Fruit fly (Drosophila melanogaster) whole organism, adult: Measurements from ENCODE around the gene bab1.
A peak's percentile ranks its signal among the peaks of the same experiment; 100 is the strongest.

Source experiments
- CG11617 ChIP-seq: fragments of 200-800 bp; sonication (Bioruptor generic); optimal IDR thresholded peaks from 2 replicates; lab custom pipeline; 2017; ENCODE audit warnings: mild to moderate bottlenecking, missing biosample characterization, missing genetic modification reagents, missing genetic modification characterization
- CG12768 ChIP-seq: fragments of 200-800 bp; sonication (Bioruptor generic); optimal IDR thresholded peaks from 2 replicates; lab custom pipeline; 2017; ENCODE audit warnings: missing biosample characterization, missing genetic modification characterization, mild to moderate bottlenecking, moderate library complexity, missing genetic modification reagents
- CG14711 ChIP-seq: fragments of 200-800 bp; sonication (Bioruptor generic); optimal IDR thresholded peaks from 2 replicates; lab custom pipeline; 2018; ENCODE audit warnings: missing biosample characterization, mild to moderate bottlenecking, missing genetic modification characterization, moderate library complexity
- CG1620 ChIP-seq: fragments of 200-800 bp; sonication (Bioruptor generic); optimal IDR thresholded peaks from 2 replicates; lab custom pipeline; 2016; ENCODE audit warnings: missing biosample characterization, missing genetic modification characterization
- CG7045 ChIP-seq: fragments of 200-800 bp; sonication (Bioruptor generic); optimal IDR thresholded peaks from 2 replicates; lab custom pipeline; 2017; ENCODE audit warnings: missing biosample characterization, mild to moderate bottlenecking, missing genetic modification characterization
- CG7101 ChIP-seq: fragments of 200-800 bp; sonication (Bioruptor generic); optimal IDR thresholded peaks from 2 replicates; lab custom pipeline; 2018; ENCODE audit warnings: missing biosample characterization, mild to moderate bottlenecking, missing genetic modification characterization, moderate library complexity
- Clk ChIP-seq: fragments of 200-800 bp; sonication (Bioruptor generic); optimal IDR thresholded peaks from 2 replicates; lab custom pipeline; 2017; ENCODE audit warnings: missing biosample characterization, missing genetic modification characterization
- Hr96 ChIP-seq: fragments of 200-800 bp; sonication (Bioruptor generic); optimal IDR thresholded peaks from 2 replicates; lab custom pipeline; 2016; ENCODE audit warnings: missing biosample characterization, missing genetic modification characterization
- bab1 ChIP-seq: fragments of 200-800 bp; sonication (Bioruptor generic); optimal IDR thresholded peaks from 3 replicates; lab custom pipeline; 2019; ENCODE audit warnings: missing biosample characterization, mild to moderate bottlenecking, missing genetic modification characterization, moderate library complexity
- cnc ChIP-seq, 2 experiments: fragments of >200 bp; optimal IDR thresholded peaks; 2 replicates each; lab custom pipeline; 2017
- kay ChIP-seq: fragments of 200-800 bp; sonication (Bioruptor generic); peaks from one replicate; lab custom pipeline; 2016; ENCODE audit warnings: missing biosample characterization, missing genetic modification characterization, borderline replicate concordance
- ovo ChIP-seq: fragments of 200-800 bp; sonication (Bioruptor generic); optimal IDR thresholded peaks from 2 replicates; lab custom pipeline; 2016; ENCODE audit warnings: missing biosample characterization, missing genetic modification characterization
- pad ChIP-seq: fragments of 200-800 bp; sonication (Bioruptor generic); optimal IDR thresholded peaks from 3 replicates; lab custom pipeline; 2017; ENCODE audit warnings: missing biosample characterization, missing genetic modification characterization, mild to moderate bottlenecking, moderate library complexity, missing genetic modification reagents
- tj ChIP-seq: fragments of 200-800 bp; sonication (Bioruptor generic); optimal IDR thresholded peaks from 3 replicates; lab custom pipeline; 2017; ENCODE audit warnings: missing biosample characterization, mild to moderate bottlenecking, missing genetic modification characterization, moderate library complexity
- toe ChIP-seq: fragments of 200-800 bp; sonication (Bioruptor generic); optimal IDR thresholded peaks from 2 replicates; lab custom pipeline; 2016; ENCODE audit warnings: missing biosample characterization, missing genetic modification characterization

bab1 gene

DNA sequence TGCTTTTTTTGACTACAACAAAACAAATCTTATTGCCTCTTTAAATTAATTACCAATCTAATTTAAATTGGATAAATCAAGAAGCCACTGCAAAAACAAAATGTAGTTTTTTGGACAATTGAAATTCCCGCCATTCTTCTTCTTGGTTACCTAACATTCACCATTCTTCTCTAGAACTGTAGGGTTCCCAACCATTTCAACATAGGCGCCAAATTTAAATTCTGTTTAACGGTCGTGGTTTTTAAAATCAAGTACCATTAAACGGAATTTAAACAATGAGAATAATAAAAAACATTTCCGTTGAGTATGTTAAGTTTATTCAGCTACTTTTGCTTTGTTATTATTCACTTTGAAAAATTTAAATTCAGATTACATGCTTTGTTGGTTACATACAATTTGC, 105.2 kb downstream of the bab1 start:
- TF ChIP-seq Clk (GFP tag; lab: Kevin White, UChicago) (no peak), kay (GFP tag; lab: Kevin White, UChicago) (no peak), CG7045 (GFP tag; lab: Kevin White, UChicago) (no peak), CG12768 (GFP tag; lab: Kevin White, UChicago) (no peak), CG14711 (peak; percentile 95), ovo (GFP tag; lab: Kevin White, UChicago) (no peak)

DNA sequence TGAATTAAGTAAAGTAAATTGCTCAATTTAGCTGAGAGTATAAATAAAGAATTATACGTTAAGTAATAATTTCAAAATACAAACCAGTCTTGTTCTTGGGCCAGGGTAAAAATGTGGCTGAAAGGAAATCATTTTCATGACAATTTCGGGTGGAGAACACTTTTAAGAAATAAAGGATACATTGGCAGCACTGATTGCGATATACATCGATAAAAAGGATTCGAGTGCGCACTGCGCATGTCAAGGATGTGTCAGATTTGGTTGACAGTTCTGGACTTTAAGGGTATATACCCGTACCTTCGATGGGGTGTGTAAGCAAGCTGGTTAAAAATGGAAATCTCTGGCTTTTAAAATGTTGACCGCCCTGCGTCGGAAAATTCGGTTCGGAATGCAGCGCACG, 107.2 kb downstream of the bab1 start, which contains the start of gene aln:
TSS of gene aln (plus strand) at position 275 of the 400 bp plus-strand sequence.
- no peak for TF ChIP-seq CG7045 (GFP tag; lab: Kevin White, UChicago)
- no peak for TF ChIP-seq CG7101 (tag; lab: Kevin White, UChicago)
- no peak for TF ChIP-seq bab1
- TF ChIP-seq cnc (optimal IDR thresholded peaks at IDR 0.05; lab: Kevin White, UChicago), result no peak
- no peak for TF ChIP-seq tj (GFP tag; lab: Kevin White, UChicago)
- TF ChIP-seq CG12768 (GFP tag; lab: Kevin White, UChicago), result no peak
- TF ChIP-seq CG11617 (GFP tag; lab: Kevin White, UChicago), result no peak
- no peak for TF ChIP-seq pad (GFP tag; lab: Kevin White, UChicago)
- no peak for TF ChIP-seq Clk (GFP tag; lab: Kevin White, UChicago)
- no peak for TF ChIP-seq toe (GFP tag; lab: Kevin White, UChicago)
- TF ChIP-seq Hr96 (GFP tag; lab: Kevin White, UChicago), result no peak
- TF ChIP-seq CG14711, result no peak
- no peak for TF ChIP-seq CG1620 (GFP tag; lab: Kevin White, UChicago)
